Worm (Caenorhabditis elegans) whole organism, mixed stage, embryonic: Measurements from ENCODE around the gene nhr-267.

Experiments used
- M03D4.4 ChIP-seq: sonication (generic microtip); optimal IDR thresholded peaks from 2 replicates; lab custom pipeline; 2017; ENCODE audit warnings: mild to moderate bottlenecking, missing genetic modification characterization, missing compliant biosample characterization
- bed-3 ChIP-seq: fragments of 200-800 bp; sonication (Bioruptor generic); optimal IDR thresholded peaks from 3 replicates; lab custom pipeline; 2018; ENCODE audit warnings: mild to moderate bottlenecking, missing genetic modification characterization, moderate library complexity, missing compliant biosample characterization
- blmp-1 ChIP-seq: fragments of 150-350 bp; optimal IDR thresholded peaks from 2 replicates; lab custom pipeline; 2014; ENCODE audit warnings: missing biosample characterization, missing genetic modification characterization
- ceh-39 ChIP-seq: fragments of 150-350 bp; optimal IDR thresholded peaks from 2 replicates; lab custom pipeline; 2014; ENCODE audit warnings: missing biosample characterization, missing genetic modification characterization
- ceh-43 ChIP-seq: fragments of 200-800 bp; sonication (Bioruptor generic); optimal IDR thresholded peaks from 2 replicates; lab custom pipeline; 2018; ENCODE audit warnings: mild to moderate bottlenecking, missing genetic modification characterization, moderate library complexity, missing compliant biosample characterization
- ceh-83 ChIP-seq: fragments of 200-800 bp; sonication (Bioruptor generic); optimal IDR thresholded peaks from 2 replicates; lab custom pipeline; 2018; ENCODE audit warnings: mild to moderate bottlenecking, missing genetic modification characterization, missing compliant biosample characterization
- ces-1 ChIP-seq: fragments of 150-350 bp; optimal IDR thresholded peaks from 2 replicates; lab custom pipeline; 2014; ENCODE audit warnings: missing biosample characterization, missing genetic modification reagents, missing genetic modification characterization
- cnd-1 ChIP-seq: fragments of 200-800 bp; sonication (Bioruptor generic); optimal IDR thresholded peaks from 2 replicates; lab custom pipeline; 2018; ENCODE audit warnings: mild to moderate bottlenecking, missing genetic modification characterization, missing compliant biosample characterization
- drap-1 ChIP-seq: fragments of 200-800 bp; sonication (Bioruptor generic); optimal IDR thresholded peaks from 3 replicates; lab custom pipeline; 2018; ENCODE audit warnings: mild to moderate bottlenecking, missing genetic modification characterization, missing compliant biosample characterization
- elt-1 ChIP-seq: sonication (generic microtip); optimal IDR thresholded peaks from 2 replicates; lab custom pipeline; 2017; ENCODE audit warnings: missing genetic modification characterization, mild to moderate bottlenecking, missing compliant biosample characterization, antibody characterized with exemption, moderate library complexity, borderline replicate concordance; ENCODE audit not compliant: insufficient read depth
- flh-1 ChIP-seq: fragments of 200-800 bp; sonication (Bioruptor generic); optimal IDR thresholded peaks from 2 replicates; lab custom pipeline; 2018; ENCODE audit warnings: mild to moderate bottlenecking, missing genetic modification characterization, moderate library complexity, missing compliant biosample characterization
- hlh-1 ChIP-seq: fragments of 150-350 bp; optimal IDR thresholded peaks from 2 replicates; lab custom pipeline; 2014; ENCODE audit warnings: missing biosample characterization, missing genetic modification reagents, missing genetic modification characterization
- lin-13 ChIP-seq: fragments of 150-350 bp; optimal IDR thresholded peaks from 2 replicates; lab custom pipeline; 2014; ENCODE audit warnings: missing biosample characterization, missing genetic modification characterization
- lin-32 ChIP-seq: fragments of 200-800 bp; sonication (Bioruptor generic); optimal IDR thresholded peaks from 2 replicates; lab custom pipeline; 2018; ENCODE audit warnings: mild to moderate bottlenecking, missing genetic modification characterization, missing compliant biosample characterization
- lsy-2 ChIP-seq: fragments of 150-350 bp; optimal IDR thresholded peaks from 2 replicates; lab custom pipeline; 2014; ENCODE audit warnings: missing biosample characterization, missing genetic modification characterization
- mab-5 ChIP-seq: fragments of 150-350 bp; optimal IDR thresholded peaks from 2 replicates; lab custom pipeline; 2014; ENCODE audit warnings: missing biosample characterization, missing genetic modification characterization
- mep-1 ChIP-seq: fragments of 150-350 bp; optimal IDR thresholded peaks from 2 replicates; lab custom pipeline; 2017; ENCODE audit warnings: missing biosample characterization, missing genetic modification reagents, missing genetic modification characterization, inconsistent platforms
- mls-2 ChIP-seq: sonication (generic microtip); optimal IDR thresholded peaks from 2 replicates; lab custom pipeline; 2016; ENCODE audit warnings: mild to moderate bottlenecking, missing genetic modification characterization, moderate library complexity, missing compliant biosample characterization
- nhr-12 ChIP-seq: fragments of 150-350 bp; optimal IDR thresholded peaks from 2 replicates; lab custom pipeline; 2014; ENCODE audit warnings: missing biosample characterization, missing genetic modification characterization
- nhr-2 ChIP-seq: fragments of 150-350 bp; optimal IDR thresholded peaks from 2 replicates; lab custom pipeline; 2014; ENCODE audit warnings: missing biosample characterization, missing genetic modification characterization
- nhr-237 ChIP-seq: fragments of 150-350 bp; optimal IDR thresholded peaks from 2 replicates; lab custom pipeline; 2014; ENCODE audit warnings: missing biosample characterization, missing genetic modification characterization
- nhr-28 ChIP-seq: fragments of 150-350 bp; optimal IDR thresholded peaks from 2 replicates; lab custom pipeline; 2014; ENCODE audit warnings: missing biosample characterization, missing genetic modification characterization
- nhr-76 ChIP-seq: sonication (generic microtip); optimal IDR thresholded peaks from 2 replicates; lab custom pipeline; 2017; ENCODE audit warnings: missing biosample characterization, missing genetic modification characterization
- pha-4 ChIP-seq: fragments of 150-350 bp; optimal IDR thresholded peaks from 2 replicates; lab custom pipeline; 2018; ENCODE audit warnings: missing biosample characterization, missing genetic modification reagents, missing genetic modification characterization
- sem-2 ChIP-seq: fragments of 200-800 bp; sonication (Bioruptor generic); optimal IDR thresholded peaks from 2 replicates; lab custom pipeline; 2018; ENCODE audit warnings: mild to moderate bottlenecking, missing genetic modification characterization, missing compliant biosample characterization
- snpc-4 ChIP-seq: fragments of 150-350 bp; optimal IDR thresholded peaks from 2 replicates; lab custom pipeline; 2014; ENCODE audit warnings: missing biosample characterization, missing genetic modification characterization
- sptf-1 ChIP-seq: sonication (generic microtip); optimal IDR thresholded peaks from 2 replicates; lab custom pipeline; 2017; ENCODE audit warnings: mild to moderate bottlenecking, missing genetic modification characterization, moderate library complexity, missing compliant biosample characterization
- tbx-8 ChIP-seq: fragments of 200-800 bp; sonication (Bioruptor generic); optimal IDR thresholded peaks from 2 replicates; lab custom pipeline; 2018; ENCODE audit warnings: mild to moderate bottlenecking, missing genetic modification characterization, moderate library complexity, missing compliant biosample characterization
- unc-120 ChIP-seq: sonication (generic microtip); optimal IDR thresholded peaks from 2 replicates; lab custom pipeline; 2017; ENCODE audit warnings: missing genetic modification characterization, missing compliant biosample characterization; ENCODE audit not compliant: poor library complexity, severe bottlenecking
- unc-39 ChIP-seq: fragments of 150-350 bp; optimal IDR thresholded peaks from 2 replicates; lab custom pipeline; 2014; ENCODE audit warnings: missing biosample characterization, missing genetic modification characterization
- zip-8 ChIP-seq: fragments of 150-350 bp; optimal IDR thresholded peaks from 2 replicates; lab custom pipeline; 2014; ENCODE audit warnings: missing biosample characterization, missing genetic modification characterization
- ztf-11 ChIP-seq: fragments of 150-350 bp; optimal IDR thresholded peaks from 2 replicates; lab custom pipeline; 2014; ENCODE audit warnings: missing biosample characterization, missing genetic modification characterization

Gene nhr-267

DNA sequence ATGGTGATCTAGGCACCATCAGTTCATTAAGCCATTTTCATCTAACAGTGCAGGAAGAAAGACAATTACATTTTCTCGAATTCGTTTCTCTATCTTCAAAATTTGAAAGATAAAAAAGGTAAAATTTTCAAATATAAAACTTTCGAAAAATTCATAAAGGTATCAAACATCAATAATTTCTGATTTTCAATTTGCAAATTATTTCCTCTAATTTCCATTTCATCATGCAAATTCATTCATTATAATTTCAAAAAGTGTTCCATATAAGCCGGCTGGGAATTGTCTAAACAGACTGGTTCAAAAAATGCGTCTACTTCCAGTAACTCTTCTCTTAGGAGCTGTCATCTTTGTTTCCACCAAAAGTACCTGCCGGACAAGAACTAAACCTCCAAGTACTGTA is 41.5 kb upstream of the nhr-267 start, which contains the start of gene clec-183:
clec-183 (plus strand) TSS at position 301 of the 400 bp plus-strand sequence.
- TF ChIP-seq drap-1 (GFP tag; lab: Kevin White, UChicago) (no peak), mab-5 (tag; lab: Kevin White, UChicago) (no peak), elt-1 (tag; lab: Kevin White, UChicago) (no peak), unc-120 (tag; lab: Kevin White, UChicago) (no peak), nhr-237 (no peak), lsy-2 (tag; lab: Kevin White, UChicago) (no peak), ztf-11 (no peak), nhr-2 (tag; lab: Kevin White, UChicago) (no peak), ceh-83 (GFP tag; lab: Kevin White, UChicago) (no peak), sem-2 (GFP tag; lab: Kevin White, UChicago) (no peak), nhr-12 (no peak), mep-1 (no peak), bed-3 (GFP tag; lab: Kevin White, UChicago) (no peak), tbx-8 (GFP tag; lab: Kevin White, UChicago) (no peak), pha-4 (tag; lab: Kevin White, UChicago) (no peak), flh-1 (GFP tag; lab: Kevin White, UChicago) (no peak), lin-13 (no peak), ces-1 (GFP tag; lab: Kevin White, UChicago) (no peak), unc-39 (tag; lab: Kevin White, UChicago) (no peak)

DNA sequence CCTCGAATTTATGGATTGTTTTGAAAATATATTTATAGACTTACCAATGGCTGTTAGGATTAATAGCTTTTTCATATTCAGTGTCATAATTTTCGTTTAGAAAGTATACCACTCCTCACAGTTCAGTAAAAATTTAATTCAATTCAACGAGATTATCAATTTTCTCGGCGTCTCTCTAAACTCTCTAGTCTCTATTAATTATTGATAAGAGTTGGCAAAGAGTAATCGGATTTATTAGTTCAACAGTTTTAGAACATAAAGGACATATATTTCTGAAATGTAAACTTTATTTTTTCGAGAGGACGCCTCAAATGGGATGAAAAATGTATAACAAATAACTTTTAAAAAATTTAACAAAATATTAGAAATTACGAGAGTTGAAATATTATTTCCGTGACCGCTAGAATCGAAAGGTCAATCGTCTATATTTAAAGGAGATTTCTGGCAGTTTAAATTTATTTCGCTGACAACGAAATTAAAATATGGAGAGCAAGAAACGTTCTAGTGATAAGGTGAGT is 37.8 kb upstream of the nhr-267 start, which contains the start of the genes nspg-11 and F49C12.15:
nspg-11 (minus strand) TSS at position 101 of the 518 bp plus-strand sequence.
F49C12.15 (plus strand) TSS at position 468 of the 518 bp plus-strand sequence.
- no peak for TF ChIP-seq ces-1 (GFP tag; lab: Kevin White, UChicago)
- TF ChIP-seq lin-32, result no peak
- TF ChIP-seq sem-2 (GFP tag; lab: Kevin White, UChicago), result no peak
- no peak for TF ChIP-seq unc-120 (tag; lab: Kevin White, UChicago)
- no peak for TF ChIP-seq ztf-11
- TF ChIP-seq ceh-43 (GFP tag; lab: Kevin White, UChicago), result no peak
- no peak for TF ChIP-seq sptf-1

DNA sequence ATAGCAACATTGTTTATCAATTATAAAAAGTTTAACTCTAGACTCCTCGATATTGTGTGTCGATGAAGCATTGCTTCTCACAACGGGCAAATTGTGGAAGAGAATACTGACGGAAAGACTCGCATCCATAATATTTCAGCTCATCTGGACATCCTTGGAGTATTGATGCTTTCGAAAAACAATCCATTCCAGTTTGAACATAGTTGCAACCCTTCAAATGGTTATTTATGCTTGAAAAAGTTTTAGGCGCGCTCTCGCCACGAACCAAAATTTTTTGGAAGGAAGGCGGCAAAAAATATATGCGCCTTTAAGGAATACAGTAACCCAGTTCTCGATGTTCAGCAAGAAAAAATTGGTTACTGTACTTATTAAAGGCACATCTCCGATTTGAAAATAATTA is 36.3 kb upstream of the nhr-267 start:
- TF ChIP-seq cnd-1 (tag; lab: Kevin White, UChicago) (no peak), tbx-8 (GFP tag; lab: Kevin White, UChicago) (no peak), M03D4.4 (tag; lab: Kevin White, UChicago) (no peak), blmp-1 (tag; lab: Kevin White, UChicago) (no peak), ztf-11 (no peak), nhr-28 (no peak)

DNA sequence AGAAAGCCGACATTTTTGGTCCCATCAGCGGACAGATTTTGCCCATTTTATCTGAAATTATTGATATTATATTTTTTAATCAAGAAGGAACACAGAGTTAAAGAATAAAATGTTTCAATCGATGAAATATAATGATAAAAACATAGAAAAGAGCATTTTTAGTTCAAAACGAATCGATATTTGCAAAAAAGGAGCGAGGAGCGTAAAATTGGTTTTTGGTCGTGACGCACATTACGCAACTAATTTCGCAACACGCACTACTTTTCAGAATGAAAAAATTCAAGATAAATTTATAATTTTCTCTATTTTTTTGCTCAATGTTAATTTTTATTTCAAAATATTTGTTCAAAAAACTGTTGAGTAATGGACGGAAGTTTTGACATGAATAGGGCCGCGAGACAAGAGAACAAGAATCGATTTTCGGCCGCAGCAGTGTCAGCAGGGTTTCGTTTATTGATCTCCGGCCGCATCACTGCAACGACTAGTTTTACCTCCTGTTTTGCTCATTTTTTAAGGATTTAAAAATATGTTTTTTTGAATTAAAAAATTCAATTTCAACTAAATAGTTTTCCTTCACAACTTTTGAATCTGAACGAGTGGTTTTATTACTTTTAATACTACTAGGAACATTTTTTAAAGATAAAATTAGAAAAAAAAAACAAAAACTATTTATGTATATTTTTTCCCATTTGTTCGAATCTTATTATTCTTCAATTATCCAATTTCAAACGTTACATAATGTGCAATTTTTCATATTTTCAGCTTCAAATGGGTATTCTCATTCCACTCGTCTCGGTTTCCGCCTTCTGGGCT is 35.0 kb upstream of the nhr-267 start, which contains the start of the genes F49C12.12 and vha-17:
F49C12.12 (minus strand) TSS at position 51 of the 813 bp plus-strand sequence.
vha-17 (plus strand) TSS at position 763 of the 813 bp plus-strand sequence.
- no peak for TF ChIP-seq nhr-76
- TF ChIP-seq lin-32, result no peak
- TF ChIP-seq sptf-1, result no peak
- no peak for TF ChIP-seq unc-39 (tag; lab: Kevin White, UChicago)
- TF ChIP-seq hlh-1 (tag; lab: Kevin White, UChicago), result no peak
- no peak for TF ChIP-seq ceh-43 (GFP tag; lab: Kevin White, UChicago)
- no peak for TF ChIP-seq drap-1 (GFP tag; lab: Kevin White, UChicago)
- TF ChIP-seq cnd-1 (tag; lab: Kevin White, UChicago), result no peak
- TF ChIP-seq zip-8 (tag; lab: Kevin White, UChicago), result no peak
- no peak for TF ChIP-seq lin-13
- peak; percentile 33 for TF ChIP-seq ceh-39 (tag; lab: Kevin White, UChicago)
- TF ChIP-seq snpc-4 (tag; lab: Kevin White, UChicago), result no peak
- no peak for TF ChIP-seq elt-1 (tag; lab: Kevin White, UChicago)
- TF ChIP-seq lsy-2 (tag; lab: Kevin White, UChicago), result no peak
- no peak for TF ChIP-seq sem-2 (GFP tag; lab: Kevin White, UChicago)
- peak; percentile 1 for TF ChIP-seq unc-120 (tag; lab: Kevin White, UChicago)
- TF ChIP-seq nhr-237, result peak; percentile 10
- no peak for TF ChIP-seq mls-2 (tag; lab: Kevin White, UChicago)
- no peak for TF ChIP-seq blmp-1 (tag; lab: Kevin White, UChicago)
- TF ChIP-seq nhr-2 (tag; lab: Kevin White, UChicago), result no peak
